Fruit fly (Drosophila melanogaster) whole organism, prepupa: Measurements from ENCODE around the gene gry.

ENCODE experiments used
- CG11902 ChIP-seq: fragments of 200-800 bp; sonication (Bioruptor generic); optimal IDR thresholded peaks from 3 replicates; lab custom pipeline; 2016; ENCODE audit warnings: missing biosample characterization, missing genetic modification characterization
- CG8119 ChIP-seq: fragments of 200-800 bp; sonication (Bioruptor generic); IDR thresholded peaks from 3 replicates; pipeline ENCODE4 v1.3.6; 2022; ENCODE audit warnings: missing biosample characterization, missing genetic modification characterization
- Gug ChIP-seq: fragments of 200-800 bp; sonication (Bioruptor generic); IDR thresholded peaks from 2 replicates; pipeline ENCODE4 v1.3.6; 2022; ENCODE audit warnings: missing biosample characterization, missing genetic modification characterization

DNA sequence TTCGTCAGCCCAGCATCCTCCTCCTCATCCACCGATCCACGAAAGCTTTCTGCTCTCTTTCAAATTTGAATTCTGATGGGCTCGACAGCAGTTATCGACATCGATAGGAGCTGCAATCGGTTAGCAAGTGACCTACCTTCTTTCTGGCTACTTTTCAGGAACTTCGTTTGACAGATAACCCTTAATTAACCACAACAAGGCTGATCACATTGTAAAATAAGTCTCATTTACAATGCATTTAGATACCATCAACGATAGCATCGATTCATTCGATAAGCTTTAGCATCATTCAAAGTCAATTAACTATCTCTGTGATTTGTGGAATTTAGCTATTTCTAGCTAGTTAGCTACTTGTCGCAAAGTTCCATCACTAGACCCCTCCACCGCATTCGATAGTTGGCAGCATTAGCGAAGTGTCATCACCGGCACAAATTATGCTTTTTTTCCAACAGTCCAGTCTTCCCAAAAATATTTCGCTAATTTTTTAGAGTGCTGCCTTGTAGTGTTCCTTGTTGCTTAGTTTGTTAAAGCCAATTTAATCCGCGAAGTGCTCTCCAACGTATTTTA, 20.3 kb upstream of the gry start, which contains the start of the genes MnM and Girdin:
- TF ChIP-seq CG11902 (GFP tag; lab: Kevin White, UChicago) = no peak
- no peak for TF ChIP-seq CG8119
- TF ChIP-seq Gug = peak; percentile 28; the same call in 1 of the 2 replicates
